Fruit fly (Drosophila melanogaster) whole organism, embryonic: Measurements from ENCODE around the gene Dup99B.
A peak's percentile ranks its signal among the peaks of the same experiment; 100 is the strongest.

Experiments
- Atf-2 ChIP-seq: fragments of 200-800 bp; sonication (Bioruptor generic); optimal IDR thresholded peaks from 2 replicates; lab custom pipeline; 2016; ENCODE audit warnings: missing biosample characterization, missing genetic modification characterization
- CG11456 ChIP-seq: fragments of 200-800 bp; sonication (Bioruptor generic); IDR thresholded peaks from 3 replicates; pipeline ENCODE4 v1.3.6; 2022; ENCODE audit warnings: missing biosample characterization, missing genetic modification characterization
- CG12071 ChIP-seq: fragments of 200-800 bp; sonication (Bioruptor generic); optimal IDR thresholded peaks from 3 replicates; lab custom pipeline; 2018; ENCODE audit warnings: missing biosample characterization, mild to moderate bottlenecking, missing genetic modification characterization
- CG14014 ChIP-seq: fragments of 200-800 bp; sonication (Bioruptor generic); IDR thresholded peaks from 2 replicates; pipeline ENCODE4 v1.3.6; 2022; ENCODE audit warnings: missing biosample characterization, missing genetic modification characterization
- CG1603 ChIP-seq: fragments of 200-800 bp; sonication (Bioruptor generic); optimal IDR thresholded peaks from 2 replicates; lab custom pipeline; 2019; ENCODE audit warnings: missing biosample characterization, mild to moderate bottlenecking, missing genetic modification characterization, moderate library complexity
- CG17186 ChIP-seq: fragments of 200-800 bp; sonication (Bioruptor generic); optimal IDR thresholded peaks from 3 replicates; lab custom pipeline; 2017; ENCODE audit warnings: missing biosample characterization, missing genetic modification reagents, missing genetic modification characterization
- CG17328 ChIP-seq: fragments of 200-800 bp; sonication (Bioruptor generic); IDR thresholded peaks from 2 replicates; pipeline ENCODE4 v1.3.6; 2022; ENCODE audit warnings: missing biosample characterization, missing genetic modification characterization
- CG17802 ChIP-seq: fragments of 200-800 bp; sonication (Bioruptor generic); optimal IDR thresholded peaks from 2 replicates; lab custom pipeline; 2018; ENCODE audit warnings: missing biosample characterization, mild to moderate bottlenecking, missing genetic modification characterization, moderate library complexity
- CG30403 ChIP-seq: fragments of 200-800 bp; sonication (Bioruptor generic); optimal IDR thresholded peaks from 3 replicates; lab custom pipeline; 2016; ENCODE audit warnings: missing biosample characterization, missing genetic modification characterization
- CG6254 ChIP-seq: fragments of 200-800 bp; sonication (Bioruptor generic); optimal IDR thresholded peaks from 3 replicates; lab custom pipeline; 2017; ENCODE audit warnings: mild to moderate bottlenecking, missing biosample characterization, missing genetic modification reagents, missing genetic modification characterization
- CG6689 ChIP-seq: fragments of 200-800 bp; sonication (Bioruptor generic); IDR thresholded peaks from 2 replicates; pipeline ENCODE4 v1.3.6; 2022; ENCODE audit warnings: missing biosample characterization, missing genetic modification characterization
- CG7372 ChIP-seq: fragments of 200-800 bp; sonication (Bioruptor generic); IDR thresholded peaks from 2 replicates; pipeline ENCODE4 v1.3.6; 2022; ENCODE audit warnings: missing biosample characterization, missing genetic modification characterization
- CG7839 ChIP-seq: fragments of 200-800 bp; sonication (Bioruptor generic); optimal IDR thresholded peaks from 3 replicates; lab custom pipeline; 2018; ENCODE audit warnings: missing biosample characterization, mild to moderate bottlenecking, missing genetic modification characterization, moderate library complexity
- Dbx ChIP-seq: fragments of 200-800 bp; sonication (Bioruptor generic); IDR thresholded peaks from 3 replicates; pipeline ENCODE4 v1.3.6; 2022; ENCODE audit warnings: missing biosample characterization, missing genetic modification characterization
- Deaf1 ChIP-seq: fragments of 200-800 bp; optimal IDR thresholded peaks from 3 replicates; lab custom pipeline; 2019; ENCODE audit warnings: missing biosample characterization, mild to moderate bottlenecking, missing genetic modification characterization, moderate library complexity
- Dll ChIP-seq: fragments of 200-800 bp; sonication (Bioruptor generic); IDR thresholded peaks from 4 replicates; pipeline ENCODE4 v1.3.6; 2022; ENCODE audit warnings: missing biosample characterization, missing genetic modification characterization; ENCODE audit not compliant: partially characterized antibody
- Drgx ChIP-seq: fragments of 200-800 bp; sonication (Bioruptor generic); IDR thresholded peaks from 2 replicates; pipeline ENCODE4 v1.3.6; 2022; ENCODE audit warnings: missing biosample characterization, missing genetic modification characterization
- E2f1 ChIP-seq: fragments of 200-800 bp; sonication (Bioruptor generic); IDR thresholded peaks from 2 replicates; pipeline ENCODE4 v1.3.6; 2022; ENCODE audit warnings: missing biosample characterization, missing genetic modification characterization
- H2.0 ChIP-seq: fragments of 200-800 bp; sonication (Bioruptor generic); IDR thresholded peaks from 2 replicates; pipeline ENCODE4 v1.3.6; 2022; ENCODE audit warnings: missing biosample characterization, missing genetic modification characterization
- HLH3B ChIP-seq: fragments of 200-800 bp; sonication (Bioruptor generic); IDR thresholded peaks from 2 replicates; pipeline ENCODE4 v1.3.6; 2022; ENCODE audit warnings: missing biosample characterization, missing genetic modification characterization
- Hmr ChIP-seq: fragments of 200-800 bp; sonication (Bioruptor generic); optimal IDR thresholded peaks from 3 replicates; lab custom pipeline; 2017; ENCODE audit warnings: mild to moderate bottlenecking, missing biosample characterization, missing genetic modification reagents, missing genetic modification characterization
- Hr3 ChIP-seq: fragments of 200-800 bp; sonication (Bioruptor generic); optimal IDR thresholded peaks from 3 replicates; lab custom pipeline; 2016; ENCODE audit warnings: missing biosample characterization, missing genetic modification characterization
- Hr51 ChIP-seq, 2 experiments: fragments of 200-800 bp; sonication (Bioruptor generic); optimal IDR thresholded peaks; 2 replicates in 1 of 2; 3 replicates in 1 of 2; lab custom pipeline; 2016 to 2018; ENCODE audit warnings: missing biosample characterization in 2 of 2, missing genetic modification characterization in 2 of 2, mild to moderate bottlenecking in 1 of 2, moderate library complexity in 1 of 2
- Med ChIP-seq: fragments of 200-800 bp; sonication (Bioruptor generic); peaks from one replicate; lab custom pipeline; 2016; ENCODE audit warnings: missing biosample characterization, missing genetic modification characterization, mild to moderate bottlenecking, inconsistent platforms, moderate library complexity
- Neu2 ChIP-seq: fragments of 200-800 bp; sonication (Bioruptor generic); optimal IDR thresholded peaks from 3 replicates; lab custom pipeline; 2016; ENCODE audit warnings: missing biosample characterization, missing genetic modification characterization, borderline replicate concordance
- Oli ChIP-seq: fragments of 200-800 bp; sonication (Bioruptor generic); optimal IDR thresholded peaks from 2 replicates; lab custom pipeline; 2018; ENCODE audit warnings: missing biosample characterization, mild to moderate bottlenecking, missing genetic modification characterization, moderate library complexity
- Opbp ChIP-seq: fragments of 200-800 bp; sonication (Bioruptor generic); IDR thresholded peaks from 3 replicates; pipeline ENCODE4 v1.3.6; 2022; ENCODE audit warnings: missing biosample characterization, missing genetic modification characterization; ENCODE audit not compliant: partially characterized antibody
- Sox102F ChIP-seq: fragments of 200-800 bp; sonication (Bioruptor generic); optimal IDR thresholded peaks from 2 replicates; lab custom pipeline; 2018; ENCODE audit warnings: missing biosample characterization, mild to moderate bottlenecking, missing genetic modification characterization, moderate library complexity
- Sry-β ChIP-seq: fragments of 200-800 bp; sonication (Bioruptor generic); optimal IDR thresholded peaks from 2 replicates; lab custom pipeline; 2018; ENCODE audit warnings: missing biosample characterization, mild to moderate bottlenecking, missing genetic modification characterization, moderate library complexity
- Ssrp ChIP-seq: fragments of 200-800 bp; sonication (Bioruptor generic); optimal IDR thresholded peaks from 2 replicates; lab custom pipeline; 2018; ENCODE audit warnings: missing biosample characterization, mild to moderate bottlenecking, missing genetic modification characterization, moderate library complexity
- TFAM ChIP-seq: fragments of 200-800 bp; sonication (Bioruptor generic); optimal IDR thresholded peaks from 2 replicates; lab custom pipeline; 2017; ENCODE audit warnings: missing biosample characterization, missing genetic modification characterization, inconsistent platforms
- bab2 ChIP-seq: fragments of 200-800 bp; sonication (Bioruptor generic); optimal IDR thresholded peaks from 2 replicates; lab custom pipeline; 2016; ENCODE audit warnings: missing biosample characterization, missing genetic modification characterization
- cas ChIP-seq: fragments of 200-800 bp; sonication (Bioruptor generic); IDR thresholded peaks from 2 replicates; pipeline ENCODE4 v1.3.6; 2022; ENCODE audit warnings: missing biosample characterization, missing genetic modification characterization
- crol ChIP-seq: fragments of 200-800 bp; sonication (Bioruptor generic); IDR thresholded peaks from 2 replicates; pipeline ENCODE4 v1.3.6; 2022; ENCODE audit warnings: missing biosample characterization, missing genetic modification characterization
- dan ChIP-seq: fragments of 200-800 bp; sonication (Bioruptor generic); IDR thresholded peaks from 2 replicates; pipeline ENCODE4 v1.3.6; 2022; ENCODE audit warnings: missing biosample characterization, missing genetic modification characterization
- gem ChIP-seq: fragments of 200-800 bp; sonication (Bioruptor generic); optimal IDR thresholded peaks from 2 replicates; lab custom pipeline; 2019; ENCODE audit warnings: missing biosample characterization, mild to moderate bottlenecking, missing genetic modification characterization, moderate library complexity
- ind ChIP-seq: fragments of 200-800 bp; sonication (Bioruptor generic); optimal IDR thresholded peaks from 3 replicates; lab custom pipeline; 2016; ENCODE audit warnings: missing biosample characterization, missing genetic modification characterization
- pum ChIP-seq: fragments of 200-800 bp; sonication (Bioruptor generic); optimal IDR thresholded peaks from 2 replicates; lab custom pipeline; 2016; ENCODE audit warnings: missing biosample characterization, missing genetic modification characterization
- ro ChIP-seq: fragments of 200-800 bp; sonication (Bioruptor generic); IDR thresholded peaks from 2 replicates; pipeline ENCODE4 v1.3.6; 2022; ENCODE audit warnings: missing biosample characterization, missing genetic modification characterization
- row ChIP-seq: fragments of 200-800 bp; sonication (Bioruptor generic); IDR thresholded peaks from 3 replicates; pipeline ENCODE4 v1.3.6; 2022; ENCODE audit warnings: missing biosample characterization, missing genetic modification characterization
- sens ChIP-seq: fragments of 200-800 bp; sonication (Bioruptor generic); peaks from one replicate; lab custom pipeline; 2016; ENCODE audit warnings: missing biosample characterization, missing genetic modification characterization
- slbo ChIP-seq: fragments of 200-800 bp; sonication (Bioruptor generic); IDR thresholded peaks from 2 replicates; pipeline ENCODE4 v1.3.6; 2022; ENCODE audit warnings: missing biosample characterization, missing genetic modification characterization
- tgo ChIP-seq: fragments of 200-800 bp; sonication (Bioruptor generic); IDR thresholded peaks from 3 replicates; pipeline ENCODE4 v1.3.6; 2022; ENCODE audit warnings: missing biosample characterization, missing genetic modification characterization
- twi ChIP-seq: fragments of 200-800 bp; optimal IDR thresholded peaks from 2 replicates; lab custom pipeline; 2019; ENCODE audit warnings: missing biosample characterization, mild to moderate bottlenecking, missing genetic modification characterization, moderate library complexity
- unpg ChIP-seq: fragments of 200-800 bp; sonication (Bioruptor generic); optimal IDR thresholded peaks from 3 replicates; lab custom pipeline; 2018; ENCODE audit warnings: missing biosample characterization, mild to moderate bottlenecking, missing genetic modification characterization, moderate library complexity
- vvl ChIP-seq: fragments of 200-800 bp; sonication (Bioruptor generic); IDR thresholded peaks from 2 replicates; pipeline ENCODE4 v1.3.6; 2022; ENCODE audit warnings: missing biosample characterization, missing genetic modification characterization

Gene Dup99B

DNA sequence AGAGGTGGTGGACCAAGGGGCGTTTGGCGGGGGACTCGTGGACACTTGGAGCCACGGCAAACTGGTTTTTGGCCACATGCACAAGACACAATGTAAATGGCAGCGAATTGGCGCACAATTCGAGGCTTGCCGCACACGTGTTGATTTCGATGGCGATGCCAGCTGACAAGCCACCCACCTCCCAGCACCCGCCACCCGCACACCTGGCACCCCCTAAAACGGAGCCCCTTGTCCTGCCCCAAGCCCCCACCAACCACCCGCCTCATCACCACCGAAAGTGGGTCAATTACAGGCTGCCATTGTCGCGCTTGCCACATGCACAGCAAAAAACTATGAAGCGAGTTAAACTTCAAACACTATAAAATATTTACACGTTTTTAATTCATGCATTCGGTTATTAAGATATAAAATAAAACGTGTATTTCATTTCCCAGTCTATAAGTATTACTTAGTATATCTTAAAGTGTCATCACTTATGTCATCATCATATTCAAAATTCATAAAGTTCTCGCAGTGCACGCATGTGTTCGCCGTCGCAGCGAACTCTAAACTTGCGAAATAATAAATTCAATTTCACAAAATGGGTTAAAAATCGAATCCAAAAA lies 43.1 kb upstream of the Dup99B start (continued):
- no peak for TF ChIP-seq Dll (GFP tag; lab: Robert Waterston, UW)
- peak; percentile 22 for TF ChIP-seq CG1603
- no peak for TF ChIP-seq CG7372 (GFP tag; lab: Robert Waterston, UW)
- TF ChIP-seq CG30403 (GFP tag; lab: Kevin White, UChicago) = peak; percentile 31
- TF ChIP-seq vvl (GFP tag; lab: Robert Waterston, UW) = peak; percentile 49; the same call in 1 of the 2 replicates
- TF ChIP-seq CG11456 = 0 out of 3 replicates have a peak, but pooled peaks have one; percentile 17
- TF ChIP-seq Med (GFP tag; lab: Kevin White, UChicago) = peak; percentile 15
- TF ChIP-seq row (GFP tag; lab: Robert Waterston, UW) = peak; percentile 53
- TF ChIP-seq ro (GFP tag; lab: Robert Waterston, UW) = no peak
- TF ChIP-seq Sox102F (GFP tag; lab: Kevin White, UChicago) = peak; percentile 26
- 0 out of 2 replicates have a peak, but pooled peaks have one; percentile 18 for TF ChIP-seq H2.0 (GFP tag; lab: Robert Waterston, UW)
- TF ChIP-seq HLH3B (GFP tag; lab: Robert Waterston, UW) = peak; percentile 22; the same call in 1 of the 2 replicates
- TF ChIP-seq tgo = peak; percentile 25; the same call in 1 of the 3 replicates
- TF ChIP-seq slbo (GFP tag; lab: Robert Waterston, UW) = peak; percentile 43
- peak; percentile 81 for TF ChIP-seq crol (GFP tag; lab: Robert Waterston, UW)
- TF ChIP-seq dan (GFP tag; lab: Robert Waterston, UW) = 0 out of 2 replicates have a peak, but pooled peaks have one; percentile 4
- peak in 1 of 2 experiments; percentile 39 for TF ChIP-seq Hr51 (GFP tag; optimal IDR thresholded peaks at IDR 0.05; lab: Kevin White, UChicago)

DNA sequence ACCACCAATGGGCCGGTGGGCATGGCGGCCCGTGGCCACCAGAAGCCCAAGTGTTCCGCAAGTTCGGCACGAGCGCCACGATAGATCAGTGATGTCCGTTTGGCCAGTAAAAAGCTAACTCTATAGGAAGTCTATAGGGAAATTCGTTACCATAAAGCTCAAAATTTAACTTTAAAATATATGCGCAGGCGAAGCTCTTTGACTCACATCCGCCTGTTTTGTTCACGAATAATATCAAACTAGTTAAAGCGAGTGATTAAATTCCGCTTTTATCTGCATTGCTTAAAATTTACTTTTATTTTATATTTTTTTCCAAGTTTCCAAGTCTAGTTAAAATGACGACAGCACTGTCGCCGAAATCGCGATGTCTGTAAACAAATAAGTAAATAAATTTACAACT lies 42.5 kb upstream of the Dup99B start:
- TF ChIP-seq CG7839 (tag; lab: Kevin White, UChicago) (peak; percentile 5), unpg (GFP tag; lab: Kevin White, UChicago) (peak; percentile 3), CG17186 (GFP tag; lab: Kevin White, UChicago) (no peak), TFAM (GFP tag; lab: Kevin White, UChicago) (no peak), Neu2 (GFP tag; lab: Kevin White, UChicago) (no peak), twi (tag; lab: Kevin White, UChicago) (no peak), CG12071 (no peak), ind (no peak), Drgx (GFP tag; lab: Robert Waterston, UW) (peak; percentile 25; the same call in 1 of the 2 replicates), row (GFP tag; lab: Robert Waterston, UW) (peak; percentile 29; the same call in 1 of the 3 replicates), CG6254 (no peak), Hr51 (GFP tag; optimal IDR thresholded peaks at IDR 0.05; lab: Kevin White, UChicago) (peak in 1 of 2 experiments; percentile 6), gem (tag; lab: Kevin White, UChicago) (peak; percentile 35), Sox102F (GFP tag; lab: Kevin White, UChicago) (peak; percentile 3), Oli (tag; lab: Kevin White, UChicago) (peak; percentile 21), sens (GFP tag; lab: Kevin White, UChicago) (peak; percentile 44), Sry-β (peak; percentile 44), Ssrp (tag; lab: Kevin White, UChicago) (peak; percentile 2)

DNA sequence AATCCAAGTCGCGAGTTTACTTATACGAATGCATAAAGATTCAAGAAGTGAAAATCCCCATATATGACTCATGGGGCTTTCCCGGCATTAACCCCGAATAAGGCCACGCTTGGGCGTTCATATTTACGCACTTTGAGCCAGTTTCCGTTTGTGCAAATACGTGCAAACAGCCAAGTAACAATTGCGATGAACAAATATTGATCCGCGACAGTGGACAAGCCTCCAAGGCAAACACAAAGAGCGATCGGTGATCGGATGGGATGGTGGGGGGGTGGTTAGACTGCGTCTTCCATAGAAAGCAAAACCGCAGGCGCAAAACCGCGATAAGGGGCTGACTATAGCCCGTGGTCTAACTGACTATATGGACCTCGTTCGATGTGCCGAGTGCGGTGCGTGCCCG lies 42.0 kb upstream of the Dup99B start:
- TF ChIP-seq Dbx (GFP tag; lab: Robert Waterston, UW) (0 out of 3 replicates have a peak, but pooled peaks have one; percentile 40), CG17328 (GFP tag; lab: Robert Waterston, UW) (0 out of 2 replicates have a peak, but pooled peaks have one; percentile 32), vvl (GFP tag; lab: Robert Waterston, UW) (peak; percentile 11; the same call in 1 of the 2 replicates), E2f1 (GFP tag; lab: Robert Waterston, UW) (0 out of 2 replicates have a peak, but pooled peaks have one; percentile 7), pum (no peak), Hr3 (GFP tag; lab: Kevin White, UChicago) (no peak), Opbp (no peak), CG12071 (peak; percentile 71), CG14014 (GFP tag; lab: Robert Waterston, UW) (peak; percentile 37; the same call in 1 of the 2 replicates), CG17802 (peak; percentile 0), Atf-2 (GFP tag; lab: Kevin White, UChicago) (peak; percentile 6), Deaf1 (tag; lab: Kevin White, UChicago) (peak; percentile 0), unpg (GFP tag; lab: Kevin White, UChicago) (peak; percentile 10), cas (no peak), bab2 (GFP tag; lab: Kevin White, UChicago) (peak; percentile 43), Hmr (GFP tag; lab: Kevin White, UChicago) (peak; percentile 7), CG6689 (GFP tag; lab: Robert Waterston, UW) (peak; percentile 16; the same call in 1 of the 2 replicates)
